Fruit fly (Drosophila melanogaster): ENCODE results near the gene Rab11.

DNA sequence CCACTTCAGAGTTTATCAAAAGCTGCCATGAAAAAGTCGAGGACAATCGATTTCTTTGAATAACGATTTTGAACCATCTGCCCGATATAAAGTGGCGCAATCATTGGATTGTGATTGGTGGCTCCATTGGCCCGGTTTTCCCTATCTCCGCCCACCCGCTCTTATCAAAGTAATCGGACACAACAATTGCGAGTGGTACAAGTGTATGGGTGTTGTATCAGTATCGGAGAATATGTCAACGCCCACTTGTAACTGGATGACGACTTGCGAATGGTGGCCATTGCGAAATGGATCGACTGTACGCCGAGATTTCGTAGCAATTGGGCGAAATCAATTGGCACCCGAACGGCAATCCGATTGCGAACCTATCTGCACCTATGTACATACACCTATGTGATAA is 33.6 kb upstream of the Rab11 start:
- TF ChIP-seq C15 (GFP tag; IDR thresholded peaks at IDR 0.05) (no peak), CG12299 (tag; optimal IDR thresholded peaks at IDR 0.05) (no peak), cad (GFP tag; optimal IDR thresholded peaks at IDR 0.05) (no peak), bab2 (GFP tag; optimal IDR thresholded peaks at IDR 0.05) (no peak), tgo (GFP tag; IDR thresholded peaks at IDR 0.05) (no peak), croc (GFP tag; conservative IDR thresholded peaks at IDR 0.05) (no peak), CG10147 (GFP tag; optimal IDR thresholded peaks at IDR 0.05) (no peak), Xbp1 (GFP tag; optimal IDR thresholded peaks at IDR 0.05) (no peak), toy (GFP tag; IDR thresholded peaks at IDR 0.05) (no peak), E2f2 (GFP tag; IDR thresholded peaks at IDR 0.05) (no peak)

Data from whole organism, embryonic.